Fruit fly (Drosophila melanogaster): Measurements from ENCODE around the gene Rnb.

DNA sequence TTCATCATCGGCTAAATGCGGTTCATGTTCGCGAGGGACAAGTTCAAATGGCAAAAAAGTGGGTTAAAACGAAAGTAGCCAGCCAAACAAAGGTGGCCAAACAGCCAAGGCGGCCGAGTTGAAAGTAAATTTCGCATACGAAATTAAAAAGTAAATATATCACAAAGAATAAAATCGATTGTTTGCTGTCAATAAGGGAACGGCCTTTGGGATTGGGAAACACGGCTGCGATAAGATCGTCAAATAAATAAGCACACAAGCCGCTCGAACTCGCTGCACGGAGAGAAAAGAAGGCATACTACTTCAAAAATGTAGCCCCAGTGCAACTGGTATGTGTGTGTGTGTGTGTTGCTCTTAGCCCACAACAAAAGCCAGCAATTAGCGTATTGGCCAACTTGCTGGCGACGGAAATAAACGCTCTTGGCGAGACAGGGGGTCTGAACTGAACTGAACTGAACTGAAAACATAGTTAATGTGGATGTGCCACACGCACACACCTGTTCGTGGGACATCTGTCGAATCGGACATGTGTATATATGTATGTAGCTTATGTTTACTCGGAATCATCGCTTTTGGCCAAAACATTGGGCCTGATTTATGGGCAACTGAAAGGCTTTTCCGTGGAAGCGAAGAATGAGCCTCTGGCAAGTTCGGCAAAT, 11.1 kb downstream of the Rnb start:
- TF ChIP-seq CG8478 (optimal IDR thresholded peaks at IDR 0.05) (no peak), CTCF (optimal IDR thresholded peaks at IDR 0.05) (no peak)

Data from S2 (cell line).